Fruit fly (Drosophila melanogaster) whole organism, prepupa: Measurements from ENCODE around the gene Prosbeta2.

ENCODE experiments used
- Blimp-1 ChIP-seq: fragments of 200-800 bp; sonication (Bioruptor generic); optimal IDR thresholded peaks from 3 replicates; lab custom pipeline; 2017; ENCODE audit warnings: missing biosample characterization, missing genetic modification characterization, mild to moderate bottlenecking, moderate library complexity, missing genetic modification reagents
- CG11762 ChIP-seq: fragments of 200-800 bp; sonication (Bioruptor generic); optimal IDR thresholded peaks from 3 replicates; lab custom pipeline; 2016; ENCODE audit warnings: missing biosample characterization, missing genetic modification characterization; ENCODE audit not compliant: insufficient read depth
- CG11902 ChIP-seq: fragments of 200-800 bp; sonication (Bioruptor generic); optimal IDR thresholded peaks from 3 replicates; lab custom pipeline; 2016; ENCODE audit warnings: missing biosample characterization, missing genetic modification characterization
- CG15336 ChIP-seq: fragments of 200-800 bp; sonication (Bioruptor generic); IDR thresholded peaks from 2 replicates; pipeline ENCODE4 v1.3.6; 2022; ENCODE audit warnings: missing biosample characterization, missing genetic modification characterization
- CG1621 ChIP-seq: fragments of 200-800 bp; sonication (Bioruptor generic); optimal IDR thresholded peaks from 3 replicates; lab custom pipeline; 2018; ENCODE audit warnings: missing biosample characterization, mild to moderate bottlenecking, missing genetic modification characterization
- CG16779 ChIP-seq: fragments of 200-800 bp; sonication (Bioruptor generic); optimal IDR thresholded peaks from 3 replicates; lab custom pipeline; 2017; ENCODE audit warnings: missing biosample characterization, mild to moderate bottlenecking, missing genetic modification characterization
- CG3032 ChIP-seq: fragments of 200-800 bp; optimal IDR thresholded peaks from 2 replicates; lab custom pipeline; 2019; ENCODE audit warnings: missing biosample characterization, mild to moderate bottlenecking, missing genetic modification characterization, moderate library complexity
- CG31627 ChIP-seq: fragments of 200-800 bp; sonication (Bioruptor generic); optimal IDR thresholded peaks from 3 replicates; lab custom pipeline; 2016; ENCODE audit warnings: missing biosample characterization, missing genetic modification characterization
- CG34406 ChIP-seq: fragments of 200-800 bp; sonication (Bioruptor generic); optimal IDR thresholded peaks from 3 replicates; lab custom pipeline; 2016; ENCODE audit warnings: missing biosample characterization, missing genetic modification characterization
- CG6163 ChIP-seq: fragments of 200-800 bp; sonication (Bioruptor generic); IDR thresholded peaks from 3 replicates; pipeline ENCODE4 v1.3.6; 2022; ENCODE audit warnings: missing biosample characterization, missing genetic modification characterization
- CG6792 ChIP-seq: fragments of 200-800 bp; sonication (Bioruptor generic); optimal IDR thresholded peaks from 3 replicates; lab custom pipeline; 2016; ENCODE audit warnings: missing biosample characterization, missing genetic modification characterization
- CG6854 ChIP-seq: fragments of 200-800 bp; sonication (Bioruptor generic); optimal IDR thresholded peaks from 2 replicates; lab custom pipeline; 2017; ENCODE audit warnings: missing biosample characterization, mild to moderate bottlenecking, missing genetic modification characterization
- CG7368 ChIP-seq: fragments of 200-800 bp; sonication (Bioruptor generic); optimal IDR thresholded peaks from 3 replicates; lab custom pipeline; 2016; ENCODE audit warnings: missing biosample characterization, missing genetic modification characterization
- CG8319 ChIP-seq: fragments of 200-800 bp; sonication (Bioruptor generic); optimal IDR thresholded peaks from 3 replicates; lab custom pipeline; 2016; ENCODE audit warnings: missing biosample characterization, missing genetic modification characterization
- CG8632 ChIP-seq: fragments of 200-800 bp; sonication (Bioruptor generic); optimal IDR thresholded peaks from 3 replicates; lab custom pipeline; 2016; ENCODE audit warnings: missing biosample characterization, missing genetic modification characterization
- CG9139 ChIP-seq: fragments of 200-800 bp; sonication (Bioruptor generic); optimal IDR thresholded peaks from 3 replicates; lab custom pipeline; 2017; ENCODE audit warnings: missing biosample characterization, mild to moderate bottlenecking, missing genetic modification characterization
- Eip78C ChIP-seq: fragments of 200-800 bp; sonication (Bioruptor generic); peaks from one replicate; lab custom pipeline; 2016; ENCODE audit warnings: missing biosample characterization, missing genetic modification characterization
- Ets21C ChIP-seq: fragments of 200-800 bp; sonication (Bioruptor generic); optimal IDR thresholded peaks from 3 replicates; lab custom pipeline; 2016; ENCODE audit warnings: missing biosample characterization, missing genetic modification characterization
- Ets96B ChIP-seq: fragments of 200-800 bp; optimal IDR thresholded peaks from 2 replicates; lab custom pipeline; 2019; ENCODE audit warnings: missing biosample characterization, mild to moderate bottlenecking, missing genetic modification characterization, moderate library complexity
- Gug ChIP-seq: fragments of 200-800 bp; sonication (Bioruptor generic); IDR thresholded peaks from 2 replicates; pipeline ENCODE4 v1.3.6; 2022; ENCODE audit warnings: missing biosample characterization, missing genetic modification characterization
- Met ChIP-seq: fragments of 200-800 bp; sonication (Bioruptor generic); optimal IDR thresholded peaks from 3 replicates; lab custom pipeline; 2016; ENCODE audit warnings: missing biosample characterization, missing genetic modification characterization
- Sox102F ChIP-seq: fragments of 200-800 bp; sonication (Bioruptor generic); optimal IDR thresholded peaks from 2 replicates; lab custom pipeline; 2016; ENCODE audit warnings: missing biosample characterization, mild to moderate bottlenecking, missing genetic modification characterization
- Sox15 ChIP-seq: fragments of 200-800 bp; sonication (Bioruptor generic); optimal IDR thresholded peaks from 3 replicates; lab custom pipeline; 2016; ENCODE audit warnings: missing biosample characterization, missing genetic modification characterization
- achi ChIP-seq: fragments of 200-800 bp; sonication (Bioruptor generic); optimal IDR thresholded peaks from 3 replicates; lab custom pipeline; 2016; ENCODE audit warnings: missing biosample characterization, missing genetic modification characterization
- acj6 ChIP-seq: fragments of 200-800 bp; sonication (Bioruptor generic); optimal IDR thresholded peaks from 3 replicates; lab custom pipeline; 2016; ENCODE audit warnings: missing biosample characterization, missing genetic modification characterization
- dsx ChIP-seq: fragments of 200-800 bp; optimal IDR thresholded peaks from 3 replicates; lab custom pipeline; 2019; ENCODE audit warnings: missing biosample characterization, mild to moderate bottlenecking, missing genetic modification characterization, moderate library complexity; ENCODE audit not compliant: poor library complexity, severe bottlenecking
- fd59A ChIP-seq: fragments of 200-800 bp; sonication (Bioruptor generic); optimal IDR thresholded peaks from 2 replicates; lab custom pipeline; 2017; ENCODE audit warnings: missing biosample characterization, mild to moderate bottlenecking, missing genetic modification characterization, missing genetic modification reagents
- fd85E ChIP-seq: fragments of 200-800 bp; sonication (Bioruptor generic); optimal IDR thresholded peaks from 3 replicates; lab custom pipeline; 2016; ENCODE audit warnings: missing biosample characterization, missing genetic modification characterization
- fkh ChIP-seq: fragments of 200-800 bp; sonication (Bioruptor generic); optimal IDR thresholded peaks from 3 replicates; lab custom pipeline; 2017; ENCODE audit warnings: missing biosample characterization, mild to moderate bottlenecking, missing genetic modification characterization, moderate library complexity
- net ChIP-seq: fragments of 200-800 bp; sonication (Bioruptor generic); optimal IDR thresholded peaks from 3 replicates; lab custom pipeline; 2016; ENCODE audit warnings: missing biosample characterization, missing genetic modification characterization
- spab ChIP-seq: fragments of 200-800 bp; sonication (Bioruptor generic); optimal IDR thresholded peaks from 2 replicates; lab custom pipeline; 2017; ENCODE audit warnings: missing biosample characterization, mild to moderate bottlenecking, missing genetic modification characterization, missing genetic modification reagents
- ss ChIP-seq, 2 experiments: fragments of 200-800 bp; sonication (Bioruptor generic); optimal IDR thresholded peaks; 2 replicates in 1 of 2; 3 replicates in 1 of 2; lab custom pipeline; 2017 to 2018; ENCODE audit warnings: mild to moderate bottlenecking in 2 of 2, missing biosample characterization in 2 of 2, missing genetic modification characterization in 2 of 2, moderate library complexity in 1 of 2
- svp ChIP-seq: fragments of 200-800 bp; sonication (Bioruptor generic); peaks from one replicate; lab custom pipeline; 2016; ENCODE audit warnings: missing biosample characterization, missing genetic modification characterization

Prosbeta2 gene

dm6 chr3L:14957033-14957328, 42.8 kb upstream of the Prosbeta2 start:
- TF ChIP-seq Met (no peak), Ets96B (tag; lab: Kevin White, UChicago) (no peak), CG8319 (GFP tag; lab: Kevin White, UChicago) (no peak), CG31627 (GFP tag; lab: Kevin White, UChicago) (no peak), CG11762 (GFP tag; lab: Kevin White, UChicago) (no peak), Sox15 (no peak), spab (GFP tag; lab: Kevin White, UChicago) (no peak)

DNA sequence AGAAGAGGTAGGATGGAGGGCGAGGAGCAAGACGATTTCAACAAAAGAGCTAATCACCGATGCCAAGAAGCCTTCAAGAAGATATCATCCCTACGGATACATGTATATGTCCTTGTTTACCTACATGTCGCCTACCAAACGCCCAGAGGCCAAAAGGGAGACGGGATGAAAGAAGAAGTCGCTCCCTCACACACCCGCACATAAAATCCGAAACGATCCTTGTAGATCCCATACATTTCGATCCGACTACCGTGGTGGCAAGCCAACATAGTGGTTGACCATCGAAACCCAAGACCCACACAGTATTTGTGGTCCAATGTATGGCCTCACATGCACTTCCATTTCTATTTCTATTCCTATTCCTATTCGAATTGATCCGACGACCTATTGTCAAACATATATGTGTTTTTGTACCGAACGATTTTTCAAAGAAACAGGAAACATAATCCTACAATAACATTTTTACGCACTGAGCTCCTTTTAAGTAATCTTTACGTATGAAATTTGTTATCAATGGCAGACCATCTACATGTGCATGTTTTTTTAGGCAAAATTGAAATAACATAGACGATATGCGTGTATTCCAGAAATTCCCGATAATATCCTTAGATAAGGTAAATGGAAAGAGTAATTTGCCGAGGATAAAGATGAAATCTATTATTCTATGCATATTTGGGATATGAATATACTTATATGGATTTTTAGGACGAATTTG, 41.0 kb upstream of the Prosbeta2 start:
- no peak for TF ChIP-seq CG7368 (GFP tag; lab: Kevin White, UChicago)
- no peak for TF ChIP-seq fkh
- no peak for TF ChIP-seq CG6854 (GFP tag; lab: Kevin White, UChicago)
- TF ChIP-seq ss (GFP tag; optimal IDR thresholded peaks at IDR 0.05; lab: Kevin White, UChicago), result no peak
- no peak for TF ChIP-seq svp (GFP tag; lab: Kevin White, UChicago)
- TF ChIP-seq Gug, result no peak
- no peak for TF ChIP-seq CG3032 (tag; lab: Kevin White, UChicago)
- no peak for TF ChIP-seq CG9139
- TF ChIP-seq fd85E, result no peak

DNA sequence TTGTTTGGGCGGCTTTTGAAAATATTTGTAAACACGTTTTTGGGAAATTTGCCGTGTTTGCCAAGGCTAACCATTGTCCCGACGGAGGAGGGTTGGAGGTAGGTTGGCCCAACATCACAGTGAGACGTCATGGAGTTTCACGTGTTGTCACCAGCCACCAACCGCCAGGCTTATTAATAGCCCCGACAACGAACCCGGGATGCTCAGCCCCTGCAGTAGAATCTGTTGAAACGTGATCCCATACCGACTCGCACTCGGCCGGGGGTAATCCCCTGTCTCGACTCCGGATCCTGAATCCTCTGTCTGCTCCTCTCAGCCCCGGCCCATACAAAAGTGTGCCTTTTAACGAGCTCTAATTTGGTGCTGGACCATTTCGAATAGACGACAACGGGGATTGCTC, 39.2 kb upstream of the Prosbeta2 start:
- no peak for TF ChIP-seq Sox102F (GFP tag; lab: Kevin White, UChicago)
- TF ChIP-seq Eip78C (GFP tag; lab: Kevin White, UChicago), result no peak
- TF ChIP-seq net (GFP tag; lab: Kevin White, UChicago), result no peak
- no peak for TF ChIP-seq CG6163 (GFP tag; lab: Robert Waterston, UW)
- TF ChIP-seq CG6792 (GFP tag; lab: Kevin White, UChicago), result no peak
- TF ChIP-seq fd59A (GFP tag; lab: Kevin White, UChicago), result no peak
- TF ChIP-seq dsx, result no peak
- TF ChIP-seq ss (GFP tag; optimal IDR thresholded peaks at IDR 0.05; lab: Kevin White, UChicago), result no peak
- TF ChIP-seq Ets21C (GFP tag; lab: Kevin White, UChicago), result no peak
- no peak for TF ChIP-seq CG8319 (GFP tag; lab: Kevin White, UChicago)
- no peak for TF ChIP-seq CG3032 (tag; lab: Kevin White, UChicago)
- TF ChIP-seq fd85E, result no peak

- TF ChIP-seq CG6854 (GFP tag; lab: Kevin White, UChicago) (no peak), Met (no peak), CG15336 (no peak), CG6163 (GFP tag; lab: Robert Waterston, UW) (no peak), CG34406 (GFP tag; lab: Kevin White, UChicago) (no peak), Blimp-1 (no peak), fkh (no peak), CG11902 (GFP tag; lab: Kevin White, UChicago) (no peak), CG31627 (GFP tag; lab: Kevin White, UChicago) (no peak), achi (GFP tag; lab: Kevin White, UChicago) (no peak), CG1621 (tag; lab: Kevin White, UChicago) (no peak), CG8632 (GFP tag; lab: Kevin White, UChicago) (no peak), dsx (no peak), acj6 (no peak), CG16779 (no peak)
Observed at dm6 chr3L:14961027-14961426, 38.7 kb upstream of the Prosbeta2 start.

dm6 chr3L:14962729-14963128, 37.0 kb upstream of the Prosbeta2 start:
- TF ChIP-seq CG11902 (GFP tag; lab: Kevin White, UChicago), result no peak
- TF ChIP-seq, all 60 proteins: peak for 0
